Worm (Caenorhabditis elegans): Measurements from ENCODE around the gene T05B9.1.

The T05B9.1 gene

DNA sequence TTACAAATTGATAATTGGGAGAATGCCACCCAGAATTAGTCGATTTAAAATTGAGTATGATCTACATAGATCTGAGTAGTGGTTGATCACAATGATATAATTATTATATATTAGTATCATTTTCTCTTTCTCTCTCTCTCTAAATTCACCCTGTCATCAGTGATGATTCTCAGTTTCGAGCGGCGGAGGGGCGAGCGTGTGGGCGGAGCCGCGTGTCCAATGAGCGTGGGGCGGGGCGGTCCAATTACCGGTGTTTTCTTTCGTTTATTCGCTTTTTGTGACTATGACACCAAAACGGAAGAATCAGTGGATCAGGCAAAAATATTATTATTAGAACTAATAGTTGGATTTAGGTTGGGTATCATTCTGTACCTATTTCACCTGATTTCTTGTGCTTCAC, 19.0 kb upstream of the T05B9.1 start (continued):
- TF ChIP-seq ceh-82 (tag; optimal IDR thresholded peaks at IDR 0.05) = no peak
- TF ChIP-seq fos-1 (tag; optimal IDR thresholded peaks at IDR 0.05) = no peak
- TF ChIP-seq unc-62 (GFP tag; optimal IDR thresholded peaks at IDR 0.05) = no peak
- no peak for TF ChIP-seq irx-1 (tag; optimal IDR thresholded peaks at IDR 0.05)
- no peak for TF ChIP-seq ceh-90 (tag; optimal IDR thresholded peaks at IDR 0.05)
- no peak for TF ChIP-seq efl-3 (GFP tag; optimal IDR thresholded peaks at IDR 0.05)
- peak; percentile 32 for TF ChIP-seq blmp-1 (tag; optimal IDR thresholded peaks at IDR 0.05)
- TF ChIP-seq hpl-2 (GFP tag; optimal IDR thresholded peaks at IDR 0.05) = no peak
- TF ChIP-seq dsc-1 (tag; optimal IDR thresholded peaks at IDR 0.05) = no peak
- TF ChIP-seq fkh-4 (tag; optimal IDR thresholded peaks at IDR 0.05; ENCODE audit: borderline replicate concordance) = no peak
- no peak for TF ChIP-seq hlh-4 (tag; optimal IDR thresholded peaks at IDR 0.05)
- TF ChIP-seq mep-1 (tag; optimal IDR thresholded peaks at IDR 0.05) = no peak
- TF ChIP-seq nhr-20 (tag; optimal IDR thresholded peaks at IDR 0.05) = no peak
- TF ChIP-seq unc-130 (tag; optimal IDR thresholded peaks at IDR 0.05) = peak; percentile 32
- no peak for TF ChIP-seq egl-13 (tag; optimal IDR thresholded peaks at IDR 0.05)
- TF ChIP-seq ceh-8 (GFP tag; optimal IDR thresholded peaks at IDR 0.05) = no peak
- no peak for TF ChIP-seq F16B12.6 (tag; optimal IDR thresholded peaks at IDR 0.05)
- no peak for TF ChIP-seq nhr-19 (GFP tag; conservative IDR thresholded peaks at IDR 0.05)
- no peak for TF ChIP-seq nhr-47 (tag; optimal IDR thresholded peaks at IDR 0.05)
- TF ChIP-seq pax-3 (tag; optimal IDR thresholded peaks at IDR 0.05) = no peak
- TF ChIP-seq unc-86 (tag; optimal IDR thresholded peaks at IDR 0.05) = no peak
- TF ChIP-seq alr-1 (tag; optimal IDR thresholded peaks at IDR 0.05; ENCODE audit: borderline replicate concordance) = no peak
- no peak for TF ChIP-seq xbp-1 (tag; optimal IDR thresholded peaks at IDR 0.05)
- TF ChIP-seq grh-1 (GFP tag; IDR thresholded peaks at IDR 0.05) = no peak
- TF ChIP-seq skn-1 (tag; optimal IDR thresholded peaks at IDR 0.05) = no peak
- TF ChIP-seq mab-9 (GFP tag; IDR thresholded peaks at IDR 0.05) = no peak
- no peak for TF ChIP-seq sptf-1 (tag; optimal IDR thresholded peaks at IDR 0.05)
- TF ChIP-seq snpc-4 (tag; optimal IDR thresholded peaks at IDR 0.05) = no peak
- no peak for TF ChIP-seq lin-15B (tag; optimal IDR thresholded peaks at IDR 0.05)
- TF ChIP-seq lir-3 (tag; optimal IDR thresholded peaks at IDR 0.05; ENCODE audit: poor library complexity) = no peak
- no peak for TF ChIP-seq pqm-1 (tag; optimal IDR thresholded peaks at IDR 0.05)
- no peak for TF ChIP-seq C16A3.4 (tag; optimal IDR thresholded peaks at IDR 0.05)
- no peak for TF ChIP-seq ztf-11 (tag; optimal IDR thresholded peaks at IDR 0.05)
- peak; percentile 56 for TF ChIP-seq nhr-85 (tag)
- TF ChIP-seq jun-1 (tag; optimal IDR thresholded peaks at IDR 0.05) = no peak
- peak; percentile 1 for TF ChIP-seq nhr-90 (tag; optimal IDR thresholded peaks at IDR 0.05; ENCODE audit: poor library complexity)
- TF ChIP-seq aha-1 (tag; optimal IDR thresholded peaks at IDR 0.05) = no peak
- TF ChIP-seq elt-3 (tag; optimal IDR thresholded peaks at IDR 0.05) = no peak
- TF ChIP-seq ces-1 (GFP tag; optimal IDR thresholded peaks at IDR 0.05) = no peak
- TF ChIP-seq unc-98 (GFP tag; IDR thresholded peaks at IDR 0.05) = no peak
- no peak for TF ChIP-seq ama-1 (optimal IDR thresholded peaks at IDR 0.05)
- peak; percentile 14 for TF ChIP-seq rnt-1 (tag; optimal IDR thresholded peaks at IDR 0.05)

DNA sequence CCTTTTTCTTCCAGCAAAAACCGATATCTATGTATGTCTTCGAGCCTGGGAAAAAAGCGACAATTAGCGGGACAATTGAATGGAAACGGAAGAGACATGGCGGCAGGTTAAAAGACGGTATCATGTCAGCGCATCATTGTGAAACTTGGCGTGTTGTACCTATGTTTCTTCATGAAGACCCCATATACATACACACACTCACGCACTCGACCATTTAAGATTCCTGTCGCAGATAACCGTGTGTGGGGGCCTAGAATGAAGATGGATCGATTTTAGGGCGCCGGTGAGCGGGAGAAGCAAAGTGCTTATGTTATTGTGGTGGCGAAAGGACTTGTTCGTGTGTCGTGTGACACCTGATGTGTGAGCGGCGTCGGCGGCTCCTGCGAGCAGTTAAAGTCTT, 15.9 kb upstream of the T05B9.1 start:
- no peak for TF ChIP-seq pag-3 (tag; optimal IDR thresholded peaks at IDR 0.05; ENCODE audit: borderline replicate concordance, insufficient read depth)
- TF ChIP-seq rnt-1 (tag; optimal IDR thresholded peaks at IDR 0.05) = peak; percentile 10

Data from whole organism, L1 larva.